Worm (Caenorhabditis elegans) whole organism, L3 larva: ENCODE data around the gene fbxa-78.

ENCODE experiments used
- fkh-10 ChIP-seq: sonication (generic microtip); optimal IDR thresholded peaks from 2 replicates; lab custom pipeline; 2017; ENCODE audit warnings: missing biosample characterization, missing genetic modification reagents, missing genetic modification characterization
- lin-39 ChIP-seq: fragments of 150-350 bp; optimal IDR thresholded peaks from 2 replicates; lab custom pipeline; 2018; ENCODE audit warnings: missing biosample characterization, missing genetic modification reagents, missing genetic modification characterization
- nhr-76 ChIP-seq: fragments of 150-350 bp; sonication (generic microtip); optimal IDR thresholded peaks from 5 replicates; lab custom pipeline; 2014; ENCODE audit warnings: missing biosample characterization, missing genetic modification characterization
- nhr-77 ChIP-seq: fragments of 150-350 bp; optimal IDR thresholded peaks from 2 replicates; lab custom pipeline; 2014; ENCODE audit warnings: missing biosample characterization, missing genetic modification characterization
- pha-4 ChIP-seq: fragments of 150-350 bp; optimal IDR thresholded peaks from 2 replicates; lab custom pipeline; 2014; ENCODE audit warnings: missing biosample characterization, missing genetic modification reagents, missing genetic modification characterization
- unc-39 ChIP-seq: sonication (generic microtip); optimal IDR thresholded peaks from 4 replicates; lab custom pipeline; 2017; ENCODE audit warnings: missing biosample characterization, missing genetic modification characterization

- TF ChIP-seq nhr-77 (tag; lab: Kevin White, UChicago) (no peak), lin-39 (tag; lab: Kevin White, UChicago) (no peak), pha-4 (tag; lab: Kevin White, UChicago) (no peak), fkh-10 (no peak), unc-39 (tag; lab: Kevin White, UChicago) (no peak), nhr-76 (tag; lab: Kevin White, UChicago) (no peak)
Observed at ce11 chrIII:1295149-1295716, 37.0 kb upstream of the fbxa-78 start, which contains the start of gene fbxa-35.
